Worm (Caenorhabditis elegans) whole organism, L4/young adult: Measurements from ENCODE around the gene rde-11.

ENCODE experiments used
- W03F9.2 ChIP-seq: fragments of 150-350 bp; optimal IDR thresholded peaks from 2 replicates; lab custom pipeline; 2014; ENCODE audit warnings: missing biosample characterization, missing genetic modification characterization
- dao-5 ChIP-seq: sonication (generic microtip); optimal IDR thresholded peaks from 2 replicates; lab custom pipeline; 2016; ENCODE audit warnings: missing genotype, missing genetic modification characterization, moderate library complexity, missing compliant biosample characterization

- TF ChIP-seq W03F9.2 (tag; lab: Kevin White, UChicago) (no peak), dao-5 (tag; lab: Kevin White, UChicago) (no peak)
Observed at ce11 chrIV:13127720-13128119, 22.7 kb downstream of the rde-11 start.
